Fruit fly (Drosophila melanogaster) S2 (cell line): ENCODE measurements around the gene CG34404.

Experiments
- CG8478 ChIP-seq: fragments of >200 bp; optimal IDR thresholded peaks from 2 replicates; lab custom pipeline; 2018
- CTCF ChIP-seq, 2 experiments: fragments of >200 bp; optimal IDR thresholded peaks; 2 replicates each; lab custom pipeline; 2018

- TF ChIP-seq CTCF (optimal IDR thresholded peaks at IDR 0.05; lab: Kevin White, UChicago) (no peak), CG8478 (lab: Kevin White, UChicago) (no peak)
Measured at dm6 chr3R:15340052-15340732, 27.3 kb downstream of the CG34404 start, which contains the start of gene SerRS-m.
